Fruit fly (Drosophila melanogaster): Measurements from ENCODE around the gene CG13622.

- TF ChIP-seq CG14711 (tag; optimal IDR thresholded peaks at IDR 0.05): no peak
- no peak for TF ChIP-seq kay (GFP tag; ENCODE audit: borderline replicate concordance)
- TF ChIP-seq Clk (GFP tag; optimal IDR thresholded peaks at IDR 0.05): no peak
- TF ChIP-seq bab1 (GFP tag; optimal IDR thresholded peaks at IDR 0.05): no peak
- TF ChIP-seq Crg-1 (GFP tag; optimal IDR thresholded peaks at IDR 0.05): no peak
Observed at dm6 chr3R:24549834-24550233, 26.4 kb upstream of the CG13622 start.
